Fruit fly (Drosophila melanogaster): Measurements from ENCODE around the gene CG10646.

Gene CG10646

DNA sequence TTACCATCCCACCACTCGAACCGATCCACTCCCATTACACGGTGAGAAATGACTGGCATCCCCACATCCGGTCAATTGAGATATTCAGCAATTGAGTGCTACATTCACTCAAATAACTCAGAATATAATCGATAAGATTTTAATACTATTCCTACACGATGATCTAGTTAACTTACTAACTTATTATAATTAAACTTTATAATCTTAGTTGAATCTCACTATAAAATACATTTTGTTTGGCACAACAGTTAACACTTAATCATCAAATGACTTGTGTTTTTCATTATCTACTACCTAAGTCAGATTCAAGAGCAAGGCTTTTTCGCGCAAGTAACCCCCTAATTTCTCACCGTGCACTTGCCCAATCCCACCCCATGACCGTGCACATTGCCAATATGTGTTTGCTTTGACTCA is 8.4 kb downstream of the CG10646 start (continued):
- TF ChIP-seq CG1233 (GFP tag; optimal IDR thresholded peaks at IDR 0.05) (peak; percentile 45), CG18011 (GFP tag; optimal IDR thresholded peaks at IDR 0.05) (no peak), shn (GFP tag; optimal IDR thresholded peaks at IDR 0.05) (no peak), NK7.1 (GFP tag; optimal IDR thresholded peaks at IDR 0.05) (no peak), Poxn (GFP tag; IDR thresholded peaks at IDR 0.05) (no peak), CG6813 (GFP tag; optimal IDR thresholded peaks at IDR 0.05) (peak; percentile 30), tup (GFP tag; optimal IDR thresholded peaks at IDR 0.05) (no peak), Jarid2 (GFP tag; optimal IDR thresholded peaks at IDR 0.05) (no peak), CG31441 (GFP tag; IDR thresholded peaks at IDR 0.05) (no peak; the same call in 1 of the 2 replicates), CG13296 (GFP tag; optimal IDR thresholded peaks at IDR 0.05) (peak; percentile 51), cato (GFP tag; optimal IDR thresholded peaks at IDR 0.05; ENCODE audit: borderline replicate concordance) (no peak), CG16813 (GFP tag; IDR thresholded peaks at IDR 0.05; ENCODE audit: partially characterized antibody) (no peak), mam (GFP tag; optimal IDR thresholded peaks at IDR 0.05) (peak; percentile 8), Scr (GFP tag; IDR thresholded peaks at IDR 0.05; ENCODE audit: partially characterized antibody) (no peak), sr (GFP tag; IDR thresholded peaks at IDR 0.05) (no peak), fd64A (GFP tag; optimal IDR thresholded peaks at IDR 0.05) (no peak), vvl (GFP tag; IDR thresholded peaks at IDR 0.05) (0 out of 2 replicates have a peak, but pooled peaks have one; percentile 19), fru (optimal IDR thresholded peaks at IDR 0.05) (no peak), CG15479 (GFP tag; optimal IDR thresholded peaks at IDR 0.05) (no peak), cas (GFP tag; IDR thresholded peaks at IDR 0.05) (no peak), CG34376 (GFP tag; optimal IDR thresholded peaks at IDR 0.05) (no peak), CG13123 (GFP tag; optimal IDR thresholded peaks at IDR 0.05) (no peak), Ravus (GFP tag; IDR thresholded peaks at IDR 0.05) (no peak), CG17186 (GFP tag; optimal IDR thresholded peaks at IDR 0.05) (no peak), CG3407 (GFP tag; optimal IDR thresholded peaks at IDR 0.05) (no peak), nau (GFP tag; optimal IDR thresholded peaks at IDR 0.05) (peak; percentile 31), bcd (GFP tag; optimal IDR thresholded peaks at IDR 0.05) (peak; percentile 15), CG2129 (GFP tag; IDR thresholded peaks at IDR 0.05; ENCODE audit: partially characterized antibody) (no peak), Doc2 (GFP tag; IDR thresholded peaks at IDR 0.05) (no peak), rib (GFP tag; IDR thresholded peaks at IDR 0.05) (no peak), Xrp1 (GFP tag; IDR thresholded peaks at IDR 0.05) (0 out of 2 replicates have a peak, but pooled peaks have one; percentile 26), bowl (GFP tag; IDR thresholded peaks at IDR 0.05) (no peak), CG18619 (GFP tag; optimal IDR thresholded peaks at IDR 0.05) (peak; percentile 16), Hr78 (GFP tag; optimal IDR thresholded peaks at IDR 0.05) (no peak), ATbp (GFP tag; optimal IDR thresholded peaks at IDR 0.05) (peak; percentile 24), dmrt99B (tag; optimal IDR thresholded peaks at IDR 0.05) (peak; percentile 55), slbo (GFP tag; IDR thresholded peaks at IDR 0.05) (0 out of 2 replicates have a peak, but pooled peaks have one; percentile 19), lbe (GFP tag; optimal IDR thresholded peaks at IDR 0.05) (peak; percentile 71), CG33213 (GFP tag; optimal IDR thresholded peaks at IDR 0.05) (no peak), B-H2 (GFP tag; optimal IDR thresholded peaks at IDR 0.05) (no peak), sqz (GFP tag; optimal IDR thresholded peaks at IDR 0.05) (no peak), Bdp1 (GFP tag; optimal IDR thresholded peaks at IDR 0.05) (no peak), D (optimal IDR thresholded peaks at IDR 0.05) (no peak), D (GFP tag; optimal IDR thresholded peaks at IDR 0.05) (peak; percentile 40), CG31365 (tag; optimal IDR thresholded peaks at IDR 0.05) (no peak), CG4282 (GFP tag; optimal IDR thresholded peaks at IDR 0.05) (no peak), amos (GFP tag; IDR thresholded peaks at IDR 0.05; ENCODE audit: partially characterized antibody) (no peak), Hsf (GFP tag; optimal IDR thresholded peaks at IDR 0.05) (peak; percentile 33), phol (tag; optimal IDR thresholded peaks at IDR 0.05) (peak; percentile 48), CG2199 (GFP tag; IDR thresholded peaks at IDR 0.05) (no peak), Myb (GFP tag; optimal IDR thresholded peaks at IDR 0.05) (no peak)
